Fruit fly (Drosophila melanogaster) whole organism, embryonic: ENCODE measurements around the gene Tango9.

ENCODE experiments used
- ATbp ChIP-seq: fragments of 200-800 bp; sonication (Bioruptor generic); optimal IDR thresholded peaks from 2 replicates; lab custom pipeline; 2017; ENCODE audit warnings: missing biosample characterization, mild to moderate bottlenecking, missing genetic modification characterization, missing genetic modification reagents
- Bgb ChIP-seq: fragments of 200-800 bp; sonication (Bioruptor generic); IDR thresholded peaks from 2 replicates; pipeline ENCODE4 v1.3.6; 2022; ENCODE audit warnings: missing biosample characterization, missing genetic modification characterization; ENCODE audit not compliant: partially characterized antibody
- CG11085 ChIP-seq: fragments of 200-800 bp; sonication (Bioruptor generic); IDR thresholded peaks from 2 replicates; pipeline ENCODE4 v1.3.6; 2022; ENCODE audit warnings: missing biosample characterization, missing genetic modification characterization
- CG11695 ChIP-seq: fragments of 200-800 bp; sonication (Bioruptor generic); IDR thresholded peaks from 3 replicates; pipeline ENCODE4 v1.3.6; 2022; ENCODE audit warnings: missing biosample characterization, missing genetic modification characterization
- CG12155 ChIP-seq: fragments of 200-800 bp; sonication (Bioruptor generic); optimal IDR thresholded peaks from 3 replicates; lab custom pipeline; 2016; ENCODE audit warnings: missing biosample characterization, missing genetic modification characterization
- CG12236 ChIP-seq: fragments of 200-800 bp; sonication (Bioruptor generic); optimal IDR thresholded peaks from 2 replicates; lab custom pipeline; 2016; ENCODE audit warnings: missing biosample characterization, missing genetic modification characterization
- CG13424 ChIP-seq: fragments of 200-800 bp; sonication (Bioruptor generic); optimal IDR thresholded peaks from 2 replicates; lab custom pipeline; 2019; ENCODE audit warnings: missing biosample characterization, mild to moderate bottlenecking, missing genetic modification characterization, moderate library complexity
- CG14014 ChIP-seq: fragments of 200-800 bp; sonication (Bioruptor generic); IDR thresholded peaks from 2 replicates; pipeline ENCODE4 v1.3.6; 2022; ENCODE audit warnings: missing biosample characterization, missing genetic modification characterization
- CG14667 ChIP-seq: fragments of 200-800 bp; sonication (Bioruptor generic); IDR thresholded peaks from 2 replicates; pipeline ENCODE4 v1.3.6; 2022; ENCODE audit warnings: missing biosample characterization, missing genetic modification characterization
- CG16815 ChIP-seq: fragments of 200-800 bp; sonication (Bioruptor generic); optimal IDR thresholded peaks from 3 replicates; lab custom pipeline; 2017; ENCODE audit warnings: missing biosample characterization, mild to moderate bottlenecking, missing genetic modification characterization
- CG33213 ChIP-seq: fragments of 200-800 bp; sonication (Bioruptor generic); optimal IDR thresholded peaks from 3 replicates; lab custom pipeline; 2016; ENCODE audit warnings: missing biosample characterization, missing genetic modification characterization
- CG3995 ChIP-seq: fragments of 200-800 bp; sonication (Bioruptor generic); optimal IDR thresholded peaks from 3 replicates; lab custom pipeline; 2016; ENCODE audit warnings: missing biosample characterization, missing genetic modification characterization
- CG5180 ChIP-seq: fragments of 200-800 bp; sonication (Bioruptor generic); optimal IDR thresholded peaks from 3 replicates; lab custom pipeline; 2017; ENCODE audit warnings: missing biosample characterization, missing genetic modification characterization, mild to moderate bottlenecking, moderate library complexity, missing genetic modification reagents
- CG5953 ChIP-seq: fragments of 200-800 bp; sonication (Bioruptor generic); IDR thresholded peaks from 2 replicates; pipeline ENCODE4 v1.3.6; 2022; ENCODE audit warnings: missing biosample characterization, missing genetic modification characterization
- CG7928 ChIP-seq: fragments of 200-800 bp; sonication (Bioruptor generic); optimal IDR thresholded peaks from 2 replicates; lab custom pipeline; 2017; ENCODE audit warnings: missing biosample characterization, mild to moderate bottlenecking, missing genetic modification characterization
- CG8765 ChIP-seq: fragments of 200-800 bp; sonication (Bioruptor generic); IDR thresholded peaks from 2 replicates; pipeline ENCODE4 v1.3.6; 2022; ENCODE audit warnings: missing biosample characterization, missing genetic modification characterization
- CrebB ChIP-seq: fragments of 200-800 bp; sonication (Bioruptor generic); optimal IDR thresholded peaks from 3 replicates; lab custom pipeline; 2018; ENCODE audit warnings: missing biosample characterization, mild to moderate bottlenecking, missing genetic modification characterization
- Dad ChIP-seq: fragments of 200-800 bp; sonication (Bioruptor generic); optimal IDR thresholded peaks from 3 replicates; lab custom pipeline; 2016; ENCODE audit warnings: missing biosample characterization, missing genetic modification characterization
- Dbx ChIP-seq: fragments of 200-800 bp; sonication (Bioruptor generic); IDR thresholded peaks from 3 replicates; pipeline ENCODE4 v1.3.6; 2022; ENCODE audit warnings: missing biosample characterization, missing genetic modification characterization
- Dip2 ChIP-seq: fragments of 200-800 bp; sonication (Bioruptor generic); IDR thresholded peaks from 2 replicates; pipeline ENCODE4 v1.3.6; 2022; ENCODE audit warnings: missing biosample characterization, missing genetic modification characterization
- E2f1 ChIP-seq: fragments of 200-800 bp; sonication (Bioruptor generic); IDR thresholded peaks from 2 replicates; pipeline ENCODE4 v1.3.6; 2022; ENCODE audit warnings: missing biosample characterization, missing genetic modification characterization
- Elba2 ChIP-seq: fragments of 200-800 bp; sonication (Bioruptor generic); optimal IDR thresholded peaks from 3 replicates; lab custom pipeline; 2016; ENCODE audit warnings: missing biosample characterization, missing genetic modification characterization
- HLH54F ChIP-seq: fragments of 200-800 bp; sonication (Bioruptor generic); optimal IDR thresholded peaks from 3 replicates; lab custom pipeline; 2016; ENCODE audit warnings: missing biosample characterization, missing genetic modification characterization
- HLHmδ ChIP-seq: fragments of 200-800 bp; sonication (Bioruptor generic); optimal IDR thresholded peaks from 2 replicates; lab custom pipeline; 2018; ENCODE audit warnings: missing biosample characterization, mild to moderate bottlenecking, missing genetic modification characterization, moderate library complexity
- Hmx ChIP-seq: fragments of 200-800 bp; sonication (Bioruptor generic); optimal IDR thresholded peaks from 2 replicates; lab custom pipeline; 2016; ENCODE audit warnings: missing biosample characterization, missing genetic modification characterization
- Lpt ChIP-seq: fragments of >200 bp; optimal IDR thresholded peaks from 2 replicates; lab custom pipeline; 2018; ENCODE audit warnings: missing biosample characterization, missing genetic modification characterization
- MESR4 ChIP-seq: fragments of 200-800 bp; sonication (Bioruptor generic); optimal IDR thresholded peaks from 2 replicates; lab custom pipeline; 2018; ENCODE audit warnings: missing biosample characterization, mild to moderate bottlenecking, missing genetic modification characterization, moderate library complexity
- Max ChIP-seq: fragments of 200-800 bp; sonication (Bioruptor generic); optimal IDR thresholded peaks from 2 replicates; lab custom pipeline; 2016; ENCODE audit warnings: missing biosample characterization, mild to moderate bottlenecking, missing genetic modification characterization
- Meics ChIP-seq: fragments of 200-800 bp; sonication (Bioruptor generic); optimal IDR thresholded peaks from 2 replicates; lab custom pipeline; 2017; ENCODE audit warnings: missing biosample characterization, mild to moderate bottlenecking, missing genetic modification characterization
- Mrtf ChIP-seq: fragments of 200-800 bp; sonication (Bioruptor generic); IDR thresholded peaks from 3 replicates; pipeline ENCODE4 v1.3.6; 2022; ENCODE audit warnings: missing biosample characterization, missing genetic modification characterization
- Oaz ChIP-seq: fragments of 200-800 bp; sonication (Bioruptor generic); IDR thresholded peaks from 2 replicates; pipeline ENCODE4 v1.3.6; 2022; ENCODE audit warnings: missing biosample characterization, missing genetic modification characterization
- Rfx ChIP-seq: fragments of 200-800 bp; sonication (Bioruptor generic); IDR thresholded peaks from 2 replicates; pipeline ENCODE4 v1.3.6; 2022; ENCODE audit warnings: missing biosample characterization, missing genetic modification characterization
- Side ChIP-seq: fragments of 200-800 bp; sonication (Bioruptor generic); optimal IDR thresholded peaks from 2 replicates; lab custom pipeline; 2016; ENCODE audit warnings: missing biosample characterization, missing genetic modification characterization
- Spps ChIP-seq: fragments of 200-800 bp; sonication (Bioruptor generic); optimal IDR thresholded peaks from 2 replicates; lab custom pipeline; 2018; ENCODE audit warnings: missing biosample characterization, mild to moderate bottlenecking, missing genetic modification characterization
- Tbp ChIP-seq: fragments of >200 bp; optimal IDR thresholded peaks from 2 replicates; lab custom pipeline; 2018; ENCODE audit warnings: missing biosample characterization, missing genetic modification characterization
- ab ChIP-seq: fragments of 200-800 bp; sonication (Bioruptor generic); optimal IDR thresholded peaks from 2 replicates; lab custom pipeline; 2016; ENCODE audit warnings: missing biosample characterization, missing genetic modification characterization
- ap ChIP-seq: fragments of 200-800 bp; sonication (Bioruptor generic); IDR thresholded peaks from 2 replicates; pipeline ENCODE4 v1.3.6; 2022; ENCODE audit warnings: missing biosample characterization, missing genetic modification characterization
- bab2 ChIP-seq: fragments of 200-800 bp; sonication (Bioruptor generic); optimal IDR thresholded peaks from 2 replicates; lab custom pipeline; 2016; ENCODE audit warnings: missing biosample characterization, missing genetic modification characterization
- croc ChIP-seq: fragments of 200-800 bp; sonication (Bioruptor generic); conservative IDR thresholded peaks from 3 replicates; pipeline ENCODE4 v1.3.6; 2022; ENCODE audit warnings: missing biosample characterization, missing genetic modification characterization
- gcm ChIP-seq: fragments of 200-800 bp; sonication (Bioruptor generic); optimal IDR thresholded peaks from 2 replicates; lab custom pipeline; 2019; ENCODE audit warnings: missing biosample characterization, mild to moderate bottlenecking, missing genetic modification characterization, moderate library complexity
- grn ChIP-seq: fragments of 200-800 bp; sonication (Bioruptor generic); optimal IDR thresholded peaks from 3 replicates; lab custom pipeline; 2017; ENCODE audit warnings: missing biosample characterization, missing genetic modification characterization
- jigr1 ChIP-seq: fragments of 200-800 bp; sonication (Bioruptor generic); IDR thresholded peaks from 3 replicates; pipeline ENCODE4 v1.3.6; 2022; ENCODE audit warnings: missing biosample characterization, missing genetic modification characterization
- jing ChIP-seq: fragments of 200-800 bp; sonication (Bioruptor generic); optimal IDR thresholded peaks from 2 replicates; lab custom pipeline; 2018; ENCODE audit warnings: missing biosample characterization, mild to moderate bottlenecking, missing genetic modification characterization
- lbe ChIP-seq: fragments of 200-800 bp; sonication (Bioruptor generic); optimal IDR thresholded peaks from 2 replicates; lab custom pipeline; 2016; ENCODE audit warnings: missing biosample characterization, mild to moderate bottlenecking, missing genetic modification characterization
- lmd ChIP-seq: fragments of 200-800 bp; sonication (Bioruptor generic); IDR thresholded peaks from 2 replicates; pipeline ENCODE4 v1.3.6; 2022; ENCODE audit warnings: missing biosample characterization, missing genetic modification characterization
- luna ChIP-seq: fragments of 200-800 bp; sonication (Bioruptor generic); optimal IDR thresholded peaks from 2 replicates; lab custom pipeline; 2016; ENCODE audit warnings: missing biosample characterization, missing genetic modification characterization
- sens ChIP-seq: fragments of 200-800 bp; sonication (Bioruptor generic); peaks from one replicate; lab custom pipeline; 2016; ENCODE audit warnings: missing biosample characterization, missing genetic modification characterization
- sob ChIP-seq: fragments of 200-800 bp; sonication (Bioruptor generic); IDR thresholded peaks from 2 replicates; pipeline ENCODE4 v1.3.6; 2022; ENCODE audit warnings: missing biosample characterization, missing genetic modification characterization
- stc ChIP-seq: fragments of 200-800 bp; sonication (Bioruptor generic); IDR thresholded peaks from 2 replicates; pipeline ENCODE4 v1.3.6; 2022; ENCODE audit warnings: missing biosample characterization, missing genetic modification characterization
- trem ChIP-seq: fragments of 200-800 bp; optimal IDR thresholded peaks from 3 replicates; lab custom pipeline; 2019; ENCODE audit warnings: missing biosample characterization, mild to moderate bottlenecking, missing genetic modification characterization, moderate library complexity
- vfl ChIP-seq: fragments of 200-800 bp; sonication (Bioruptor generic); optimal IDR thresholded peaks from 2 replicates; lab custom pipeline; 2016; ENCODE audit warnings: missing biosample characterization, missing genetic modification characterization

Tango9 gene

DNA sequence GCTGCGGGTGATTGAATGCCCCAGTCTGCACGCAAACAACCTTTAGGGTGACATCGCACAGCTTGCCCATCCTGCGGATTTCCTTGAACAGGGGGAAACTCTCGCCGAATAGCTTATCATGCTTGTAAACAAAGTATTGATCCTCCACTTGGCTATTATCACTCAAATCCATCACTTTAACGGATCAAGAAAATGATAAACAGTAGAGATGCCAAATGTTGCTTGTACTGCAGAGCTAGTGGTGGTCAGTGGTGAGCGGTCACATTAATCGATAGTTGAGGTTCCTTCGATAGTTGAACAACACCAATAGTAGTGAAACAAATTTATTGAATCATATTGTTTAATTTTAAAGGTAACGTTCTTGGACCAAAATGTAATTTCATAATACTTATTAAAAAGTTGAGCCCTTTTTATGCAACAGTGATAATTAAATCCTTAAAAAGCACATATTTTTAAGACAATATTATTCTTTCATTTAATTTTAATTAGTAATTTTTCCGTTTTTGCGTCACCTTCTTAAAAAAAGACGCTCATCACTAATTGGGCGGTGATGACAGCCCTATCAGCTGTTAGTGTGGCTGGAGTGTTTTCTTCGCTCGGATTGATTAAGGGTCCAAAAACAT lies 35.6 kb upstream of the Tango9 start, which contains the start of the genes KLHL18 and GCC185 (continued):
- TF ChIP-seq Rfx (GFP tag; lab: Robert Waterston, UW) (peak; percentile 80), CG14667 (GFP tag; lab: Robert Waterston, UW) (peak; percentile 56; the same call in 1 of the 2 replicates), Meics (GFP tag; lab: Kevin White, UChicago) (peak; percentile 69), Lpt (GFP tag; lab: Kevin White, UChicago) (no peak), luna (GFP tag; lab: Kevin White, UChicago) (no peak), ap (GFP tag; lab: Robert Waterston, UW) (0 out of 2 replicates have a peak, but pooled peaks have one; percentile 10), trem (tag; lab: Kevin White, UChicago) (peak; percentile 83), grn (peak; percentile 32), CG16815 (GFP tag; lab: Kevin White, UChicago) (peak; percentile 80), Elba2 (GFP tag; lab: Kevin White, UChicago) (peak; percentile 95), CG11695 (0 out of 3 replicates have a peak, but pooled peaks have one; percentile 43), CG7928 (GFP tag; lab: Kevin White, UChicago) (peak; percentile 22), Max (GFP tag; lab: Kevin White, UChicago) (peak; percentile 78), CG8765 (GFP tag; lab: Robert Waterston, UW) (peak; percentile 58; the same call in 1 of the 2 replicates), stc (GFP tag; lab: Robert Waterston, UW) (no peak), jing (GFP tag; lab: Kevin White, UChicago) (no peak), Side (peak; percentile 17), CrebB (tag; lab: Kevin White, UChicago) (no peak), Bgb (GFP tag; lab: Robert Waterston, UW) (peak; percentile 72), Tbp (GFP tag; lab: Kevin White, UChicago) (no peak), gcm (peak; percentile 16), Dip2 (GFP tag; lab: Robert Waterston, UW) (peak; percentile 36; the same call in 1 of the 2 replicates), MESR4 (GFP tag; lab: Kevin White, UChicago) (peak; percentile 53), CG33213 (GFP tag; lab: Kevin White, UChicago) (peak; percentile 23), sens (peak; percentile 96), HLH54F (GFP tag; lab: Kevin White, UChicago) (peak; percentile 79), Hmx (peak; percentile 75), lbe (GFP tag; lab: Kevin White, UChicago) (no peak), Spps (tag; lab: Kevin White, UChicago) (peak; percentile 45), CG12155 (GFP tag; lab: Kevin White, UChicago) (peak; percentile 83), ATbp (no peak), lmd (peak; percentile 86), croc (GFP tag; lab: Robert Waterston, UW) (peak; percentile 61; the same call in 2 of the 3 replicates), Dad (GFP tag; lab: Kevin White, UChicago) (no peak), HLHmδ (no peak), vfl (GFP tag; lab: Kevin White, UChicago) (peak; percentile 63), E2f1 (GFP tag; lab: Robert Waterston, UW) (peak; percentile 43; the same call in 1 of the 2 replicates), ab (no peak), CG3995 (GFP tag; lab: Kevin White, UChicago) (peak; percentile 74), CG5953 (GFP tag; lab: Robert Waterston, UW) (no peak), CG5180 (GFP tag; lab: Kevin White, UChicago) (no peak), sob (peak; percentile 81), Oaz (GFP tag; lab: Robert Waterston, UW) (peak; percentile 38; the same call in 1 of the 2 replicates), Dbx (GFP tag; lab: Robert Waterston, UW) (peak; percentile 88; the same call in 2 of the 3 replicates), bab2 (GFP tag; lab: Kevin White, UChicago) (peak; percentile 68), Mrtf (GFP tag; lab: Robert Waterston, UW) (0 out of 3 replicates have a peak, but pooled peaks have one; percentile 27), jigr1 (GFP tag; lab: Robert Waterston, UW) (peak; percentile 82; the same call in 2 of the 3 replicates), CG11085 (GFP tag; lab: Robert Waterston, UW) (peak; percentile 68), CG14014 (GFP tag; lab: Robert Waterston, UW) (no peak; the same call in 1 of the 2 replicates), CG13424 (peak; percentile 73), CG12236 (GFP tag; lab: Kevin White, UChicago) (peak; percentile 14)
